Fruit fly (Drosophila melanogaster): Measurements from ENCODE around the gene Tfb5.

- TF ChIP-seq CG6808 (GFP tag; optimal IDR thresholded peaks at IDR 0.05) (no peak), Lpt (GFP tag; optimal IDR thresholded peaks at IDR 0.05) (no peak), Sox15 (GFP tag; optimal IDR thresholded peaks at IDR 0.05) (no peak), Hr39 (GFP tag; optimal IDR thresholded peaks at IDR 0.05) (no peak)
Observed at dm6 chr2L:5031886-5032285, 21.3 kb upstream of the Tfb5 start.
